Comparison of ENCODE assay signal across 4 fruit fly cellular contexts in genomic region chrX:3682483-3682813, dm6.
TF ChIP-seq lines count a peak whose summit lies in the region.

No protein-coding gene starts in this region.

- TF ChIP-seq CTCF in whole organism, embryonic (GFP tag; optimal IDR thresholded peaks at IDR 0.05; lab: Kevin White, UChicago): no peak

TF ChIP-seq in whole organism, adult, 20 proteins besides CTCF, POLR2A, EP300 and RAD21:
- TF ChIP-seq CG1620 (GFP tag; optimal IDR thresholded peaks at IDR 0.05; lab: Kevin White, UChicago) (no peak), pad (GFP tag; optimal IDR thresholded peaks at IDR 0.05; lab: Kevin White, UChicago) (no peak), ovo (GFP tag; optimal IDR thresholded peaks at IDR 0.05; lab: Kevin White, UChicago) (no peak), CG7045 (GFP tag; optimal IDR thresholded peaks at IDR 0.05; lab: Kevin White, UChicago) (no peak), CG5204 (GFP tag; optimal IDR thresholded peaks at IDR 0.05; lab: Kevin White, UChicago) (no peak), CG7101 (tag; optimal IDR thresholded peaks at IDR 0.05; lab: Kevin White, UChicago) (no peak), tj (GFP tag; optimal IDR thresholded peaks at IDR 0.05; lab: Kevin White, UChicago) (peak; percentile 25), kay (GFP tag; lab: Kevin White, UChicago; ENCODE audit: borderline replicate concordance) (peak; percentile 79), CG12768 (GFP tag; optimal IDR thresholded peaks at IDR 0.05; lab: Kevin White, UChicago) (peak; percentile 22), toe (GFP tag; optimal IDR thresholded peaks at IDR 0.05; lab: Kevin White, UChicago) (no peak), CG14711 (tag; optimal IDR thresholded peaks at IDR 0.05; lab: Kevin White, UChicago) (no peak), cnc (optimal IDR thresholded peaks at IDR 0.05; lab: Kevin White, UChicago) (no peak)

TF ChIP-seq in whole organism, embryonic, 481 proteins besides CTCF, POLR2A, EP300 and RAD21:
- TF ChIP-seq CG1832 (GFP tag; optimal IDR thresholded peaks at IDR 0.05; lab: Kevin White, UChicago) (peak; percentile 56), CG9797 (GFP tag; optimal IDR thresholded peaks at IDR 0.05; lab: Kevin White, UChicago) (no peak), ac (GFP tag; optimal IDR thresholded peaks at IDR 0.05; lab: Kevin White, UChicago) (no peak), CG8281 (tag; optimal IDR thresholded peaks at IDR 0.05; lab: Kevin White, UChicago) (peak; percentile 94), Trl (optimal IDR thresholded peaks at IDR 0.05; lab: Kevin White, UChicago) (peak; percentile 17 to 26), Trl (GFP tag; optimal IDR thresholded peaks at IDR 0.05; lab: Kevin White, UChicago) (no peak), Hr78 (GFP tag; optimal IDR thresholded peaks at IDR 0.05; lab: Kevin White, UChicago) (peak in 1 of 2 experiments; percentile 96), cg (GFP tag; optimal IDR thresholded peaks at IDR 0.05; lab: Kevin White, UChicago) (peak; percentile 64)

TF ChIP-seq in whole organism, prepupa, 60 proteins besides CTCF, POLR2A, EP300 and RAD21:
- TF ChIP-seq CG11762 (GFP tag; optimal IDR thresholded peaks at IDR 0.05; lab: Kevin White, UChicago; ENCODE audit: insufficient read depth): no peak
- TF ChIP-seq CG11294 (GFP tag; IDR thresholded peaks at IDR 0.05; lab: Robert Waterston, UW): no peak
- TF ChIP-seq Eip75B (GFP tag; optimal IDR thresholded peaks at IDR 0.05; lab: Kevin White, UChicago): peak; percentile 2
- peak; percentile 78 for TF ChIP-seq svp (GFP tag; lab: Kevin White, UChicago)
- TF ChIP-seq ss (GFP tag; optimal IDR thresholded peaks at IDR 0.05; lab: Kevin White, UChicago): peak in 1 of 2 experiments; percentile 8

TF ChIP-seq in whole organism, pupa, 21 proteins besides CTCF, POLR2A, EP300 and RAD21:
- peak; percentile 78 for TF ChIP-seq EcR (GFP tag; optimal IDR thresholded peaks at IDR 0.05; lab: Kevin White, UChicago)
- no peak for TF ChIP-seq CG10348 (GFP tag; IDR thresholded peaks at IDR 0.05; lab: Robert Waterston, UW)
